Worm (Caenorhabditis elegans) whole organism, L1 larva: ENCODE data around the gene rin-1.

Experiments
- C04F5.9 ChIP-seq: sonication (generic microtip); optimal IDR thresholded peaks from 2 replicates; lab custom pipeline; 2016; ENCODE audit warnings: missing genetic modification characterization, missing compliant biosample characterization
- C34B4.2 ChIP-seq: sonication (generic microtip); optimal IDR thresholded peaks from 2 replicates; lab custom pipeline; 2017; ENCODE audit warnings: mild to moderate bottlenecking, missing genetic modification characterization, missing compliant biosample characterization
- F16B12.6 ChIP-seq: fragments of 150-350 bp; optimal IDR thresholded peaks from 2 replicates; lab custom pipeline; 2014; ENCODE audit warnings: missing biosample characterization, missing genetic modification characterization
- Y116A8C.19 ChIP-seq: sonication (generic microtip); optimal IDR thresholded peaks from 2 replicates; lab custom pipeline; 2016; ENCODE audit warnings: missing compliant biosample characterization, missing genetic modification characterization, borderline replicate concordance
- aly-2 ChIP-seq: fragments of 150-350 bp; optimal IDR thresholded peaks from 2 replicates; lab custom pipeline; 2014; ENCODE audit warnings: missing biosample characterization, missing genetic modification characterization
- ama-1 ChIP-seq: fragments of 150-350 bp; optimal IDR thresholded peaks from 2 replicates; lab custom pipeline; 2014
- blmp-1 ChIP-seq: fragments of 150-350 bp; optimal IDR thresholded peaks from 2 replicates; lab custom pipeline; 2014; ENCODE audit warnings: missing biosample characterization, missing genetic modification characterization
- ceh-63 ChIP-seq: fragments of 200-800 bp; sonication (Bioruptor generic); optimal IDR thresholded peaks from 2 replicates; lab custom pipeline; 2018; ENCODE audit warnings: mild to moderate bottlenecking, missing genetic modification characterization, missing compliant biosample characterization
- ceh-90 ChIP-seq: sonication (generic microtip); optimal IDR thresholded peaks from 2 replicates; lab custom pipeline; 2016; ENCODE audit warnings: missing genetic modification characterization, missing compliant biosample characterization
- ces-1 ChIP-seq: fragments of 150-350 bp; optimal IDR thresholded peaks from 2 replicates; lab custom pipeline; 2014; ENCODE audit warnings: missing biosample characterization, missing genetic modification reagents, missing genetic modification characterization
- dsc-1 ChIP-seq: sonication (generic microtip); optimal IDR thresholded peaks from 2 replicates; lab custom pipeline; 2016; ENCODE audit warnings: mild to moderate bottlenecking, missing genetic modification characterization, missing compliant biosample characterization
- efl-1 ChIP-seq, 4 experiments: fragments of 150-350 bp; optimal IDR thresholded peaks in 3 of 4; peaks in 1 of 4; 1 replicate in 1 of 4; 2 replicates in 3 of 4; lab custom pipeline; 2014; ENCODE audit warnings: missing biosample characterization in 2 of 4, missing genetic modification characterization in 2 of 4, missing genetic modification reagents in 2 of 4
- efl-3 ChIP-seq: fragments of 200-800 bp; sonication (Bioruptor generic); optimal IDR thresholded peaks from 2 replicates; lab custom pipeline; 2018; ENCODE audit warnings: mild to moderate bottlenecking, missing genetic modification characterization, missing compliant biosample characterization
- elt-2 ChIP-seq: sonication (generic microtip); optimal IDR thresholded peaks from 2 replicates; lab custom pipeline; 2016; ENCODE audit warnings: missing genetic modification characterization, mild to moderate bottlenecking, inconsistent platforms, missing compliant biosample characterization, missing genetic modification reagents
- ets-5 ChIP-seq: fragments of 200-800 bp; sonication (Bioruptor generic); IDR thresholded peaks from 2 replicates; pipeline ENCODE4 v1.3.6; 2022; ENCODE audit warnings: missing genetic modification characterization, missing compliant biosample characterization
- fkh-4 ChIP-seq: sonication (generic microtip); optimal IDR thresholded peaks from 2 replicates; lab custom pipeline; 2016; ENCODE audit warnings: missing compliant biosample characterization, missing genetic modification characterization, borderline replicate concordance
- fkh-8 ChIP-seq: sonication (generic microtip); optimal IDR thresholded peaks from 2 replicates; lab custom pipeline; 2016; ENCODE audit warnings: mild to moderate bottlenecking, missing genetic modification characterization, missing compliant biosample characterization
- fos-1 ChIP-seq: fragments of 150-350 bp; optimal IDR thresholded peaks from 2 replicates; lab custom pipeline; 2014; ENCODE audit warnings: missing biosample characterization, missing genetic modification characterization
- grh-1 ChIP-seq: fragments of 200-800 bp; sonication (Bioruptor generic); IDR thresholded peaks from 2 replicates; pipeline ENCODE4 v1.3.6; 2022; ENCODE audit warnings: missing genetic modification reagents, missing genetic modification characterization, missing compliant biosample characterization
- hlh-17 ChIP-seq: fragments of 200-800 bp; sonication (Bioruptor generic); optimal IDR thresholded peaks from 2 replicates; lab custom pipeline; 2018; ENCODE audit warnings: missing genetic modification characterization, mild to moderate bottlenecking, missing compliant biosample characterization, moderate library complexity, borderline replicate concordance
- hlh-4 ChIP-seq: sonication (generic microtip); optimal IDR thresholded peaks from 2 replicates; lab custom pipeline; 2016; ENCODE audit warnings: mild to moderate bottlenecking, missing genetic modification characterization, missing compliant biosample characterization
- lin-14 ChIP-seq: fragments of 200-800 bp; sonication (Bioruptor generic); optimal IDR thresholded peaks from 2 replicates; lab custom pipeline; 2018; ENCODE audit warnings: mild to moderate bottlenecking, missing genetic modification characterization, moderate library complexity, missing compliant biosample characterization
- lin-39 ChIP-seq: fragments of 150-350 bp; optimal IDR thresholded peaks from 2 replicates; lab custom pipeline; 2014; ENCODE audit warnings: missing biosample characterization, missing genetic modification reagents, missing genetic modification characterization
- lir-3 ChIP-seq: sonication (generic microtip); optimal IDR thresholded peaks from 2 replicates; lab custom pipeline; 2016; ENCODE audit warnings: mild to moderate bottlenecking, missing genetic modification characterization, moderate library complexity, missing compliant biosample characterization; ENCODE audit not compliant: poor library complexity
- lsy-2 ChIP-seq, 2 experiments: fragments of 150-350 bp; optimal IDR thresholded peaks; 2 replicates each; lab custom pipeline; 2014; ENCODE audit warnings: missing biosample characterization in 2 of 2, missing genetic modification characterization in 2 of 2
- mab-9 ChIP-seq: fragments of 200-800 bp; sonication (Bioruptor generic); IDR thresholded peaks from 2 replicates; pipeline ENCODE4 v1.3.6; 2022; ENCODE audit warnings: missing genetic modification reagents, missing genetic modification characterization, missing compliant biosample characterization
- mep-1 ChIP-seq: fragments of 150-350 bp; optimal IDR thresholded peaks from 2 replicates; lab custom pipeline; 2014; ENCODE audit warnings: missing biosample characterization, missing genetic modification characterization
- nhr-20 ChIP-seq: sonication (generic microtip); optimal IDR thresholded peaks from 2 replicates; lab custom pipeline; 2016; ENCODE audit warnings: mild to moderate bottlenecking, missing genetic modification characterization, missing compliant biosample characterization
- nhr-237 ChIP-seq: fragments of 150-350 bp; optimal IDR thresholded peaks from 2 replicates; lab custom pipeline; 2014; ENCODE audit warnings: missing biosample characterization, missing genetic modification characterization
- nhr-28 ChIP-seq: fragments of 150-350 bp; optimal IDR thresholded peaks from 2 replicates; lab custom pipeline; 2014; ENCODE audit warnings: missing biosample characterization, missing genetic modification characterization
- nhr-47 ChIP-seq: sonication (generic microtip); optimal IDR thresholded peaks from 2 replicates; lab custom pipeline; 2016; ENCODE audit warnings: mild to moderate bottlenecking, missing genetic modification characterization, moderate library complexity, missing compliant biosample characterization
- nhr-71 ChIP-seq: sonication (generic microtip); optimal IDR thresholded peaks from 2 replicates; lab custom pipeline; 2016; ENCODE audit warnings: mild to moderate bottlenecking, missing genetic modification characterization, moderate library complexity, missing compliant biosample characterization
- nhr-77 ChIP-seq: fragments of 150-350 bp; optimal IDR thresholded peaks from 2 replicates; lab custom pipeline; 2014; ENCODE audit warnings: missing biosample characterization, missing genetic modification characterization
- nhr-85 ChIP-seq: sonication (generic microtip); peaks from one replicate; lab custom pipeline; 2016; ENCODE audit warnings: missing genetic modification characterization, inconsistent platforms, missing compliant biosample characterization
- nhr-90 ChIP-seq: sonication (generic microtip); optimal IDR thresholded peaks from 2 replicates; lab custom pipeline; 2016; ENCODE audit warnings: mild to moderate bottlenecking, missing genetic modification characterization, missing compliant biosample characterization; ENCODE audit not compliant: poor library complexity
- pag-3 ChIP-seq: sonication (generic microtip); optimal IDR thresholded peaks from 2 replicates; lab custom pipeline; 2017; ENCODE audit warnings: missing genetic modification characterization, mild to moderate bottlenecking, missing compliant biosample characterization, antibody characterized with exemption, borderline replicate concordance; ENCODE audit not compliant: insufficient read depth
- rnt-1 ChIP-seq: sonication (generic microtip); optimal IDR thresholded peaks from 2 replicates; lab custom pipeline; 2016; ENCODE audit warnings: mild to moderate bottlenecking, missing genetic modification characterization, moderate library complexity, missing compliant biosample characterization
- skn-1 ChIP-seq: fragments of 150-350 bp; optimal IDR thresholded peaks from 2 replicates; lab custom pipeline; 2014; ENCODE audit warnings: missing biosample characterization, missing genetic modification characterization
- snpc-4 ChIP-seq: fragments of 150-350 bp; optimal IDR thresholded peaks from 2 replicates; lab custom pipeline; 2014; ENCODE audit warnings: missing biosample characterization, missing genetic modification characterization
- sox-4 ChIP-seq: sonication (generic microtip); optimal IDR thresholded peaks from 2 replicates; lab custom pipeline; 2016; ENCODE audit warnings: missing genetic modification characterization, missing compliant biosample characterization
- sptf-1 ChIP-seq: fragments of 150-350 bp; optimal IDR thresholded peaks from 2 replicates; lab custom pipeline; 2014; ENCODE audit warnings: missing biosample characterization, missing genetic modification characterization
- sup-37 ChIP-seq: fragments of 200-800 bp; sonication (Bioruptor generic); optimal IDR thresholded peaks from 2 replicates; lab custom pipeline; 2018; ENCODE audit warnings: mild to moderate bottlenecking, missing genetic modification characterization, missing compliant biosample characterization
- swsn-7 ChIP-seq: sonication (generic microtip); optimal IDR thresholded peaks from 2 replicates; lab custom pipeline; 2016; ENCODE audit warnings: missing genetic modification characterization, missing compliant biosample characterization
- tbx-2 ChIP-seq: sonication (generic microtip); optimal IDR thresholded peaks from 2 replicates; lab custom pipeline; 2016; ENCODE audit warnings: missing genetic modification characterization, missing compliant biosample characterization
- unc-130 ChIP-seq: fragments of 150-350 bp; optimal IDR thresholded peaks from 2 replicates; lab custom pipeline; 2017; ENCODE audit warnings: missing biosample characterization, missing genetic modification characterization, inconsistent platforms
- unc-98 ChIP-seq: fragments of 200-800 bp; sonication (Bioruptor generic); IDR thresholded peaks from 2 replicates; pipeline ENCODE4 v1.3.6; 2022; ENCODE audit warnings: missing genetic modification characterization, missing compliant biosample characterization
- vab-15 ChIP-seq: sonication (generic microtip); optimal IDR thresholded peaks from 2 replicates; lab custom pipeline; 2017; ENCODE audit warnings: missing genotype, mild to moderate bottlenecking, missing genetic modification characterization, missing compliant biosample characterization
- xbp-1 ChIP-seq: sonication (generic microtip); optimal IDR thresholded peaks from 2 replicates; lab custom pipeline; 2016; ENCODE audit warnings: missing genetic modification characterization, missing compliant biosample characterization
- ztf-4 ChIP-seq: fragments of 150-350 bp; optimal IDR thresholded peaks from 2 replicates; lab custom pipeline; 2014; ENCODE audit warnings: missing biosample characterization, missing genetic modification characterization

rin-1 gene

ce11 chrV:14813566-14813965, 1.8 kb downstream of the rin-1 start:
- TF ChIP-seq lsy-2 (tag; optimal IDR thresholded peaks at IDR 0.05; lab: Kevin White, UChicago) (peak; percentile 56 to 79), Y116A8C.19 (no peak)

ce11 chrV:14806204-14806737, 9.1 kb downstream of the rin-1 start:
- TF ChIP-seq lin-14: peak; percentile 12
- peak; percentile 52 for TF ChIP-seq blmp-1
- TF ChIP-seq efl-1 (optimal IDR thresholded peaks at IDR 0.05; lab: Kevin White, UChicago): no peak
- TF ChIP-seq efl-1 (GFP tag; optimal IDR thresholded peaks at IDR 0.05 in 1 of 2; lab: Kevin White, UChicago): peak in 1 of 2 experiments; percentile 24
- TF ChIP-seq nhr-85 (tag; lab: Kevin White, UChicago): peak; percentile 72
- TF ChIP-seq rnt-1 (tag; lab: Kevin White, UChicago): no peak

ce11 chrV:14800402-14800801, 15.0 kb downstream of the rin-1 start:
- TF ChIP-seq nhr-71 (peak; percentile 61), fos-1 (tag; lab: Kevin White, UChicago) (no peak), snpc-4 (tag; lab: Kevin White, UChicago) (no peak), elt-2 (no peak), vab-15 (tag; lab: Kevin White, UChicago) (peak; percentile 89), swsn-7 (tag; lab: Kevin White, UChicago) (no peak), ceh-63 (no peak), dsc-1 (tag; lab: Kevin White, UChicago) (no peak), nhr-237 (tag; lab: Kevin White, UChicago) (no peak), nhr-28 (tag; lab: Kevin White, UChicago) (no peak), skn-1 (tag; lab: Kevin White, UChicago) (no peak), hlh-4 (tag; lab: Kevin White, UChicago) (no peak), ces-1 (GFP tag; lab: Kevin White, UChicago) (no peak), unc-130 (tag; lab: Kevin White, UChicago) (peak; percentile 20), nhr-47 (tag; lab: Kevin White, UChicago) (no peak), grh-1 (GFP tag; lab: Robert Waterston, UW) (no peak), C34B4.2 (tag; lab: Kevin White, UChicago) (no peak), ceh-90 (tag; lab: Kevin White, UChicago) (no peak), efl-1 (optimal IDR thresholded peaks at IDR 0.05; lab: Kevin White, UChicago) (no peak), efl-1 (GFP tag; optimal IDR thresholded peaks at IDR 0.05 in 1 of 2; lab: Kevin White, UChicago) (no peak), ama-1 (no peak), F16B12.6 (tag; lab: Kevin White, UChicago) (no peak), lin-39 (tag; lab: Kevin White, UChicago) (no peak), C04F5.9 (tag; lab: Kevin White, UChicago) (no peak), sox-4 (tag; lab: Kevin White, UChicago) (no peak), mep-1 (no peak), efl-3 (GFP tag; lab: Kevin White, UChicago) (no peak), pag-3 (tag; lab: Kevin White, UChicago) (peak; percentile 33), nhr-20 (no peak), xbp-1 (tag; lab: Kevin White, UChicago) (no peak), fkh-8 (tag; lab: Kevin White, UChicago) (no peak), mab-9 (GFP tag; lab: Robert Waterston, UW) (no peak), ets-5 (GFP tag; lab: Robert Waterston, UW) (no peak), sptf-1 (tag; lab: Kevin White, UChicago) (no peak), sup-37 (no peak), ztf-4 (tag; lab: Kevin White, UChicago) (no peak), nhr-77 (tag; lab: Kevin White, UChicago) (no peak), fkh-4 (tag; lab: Kevin White, UChicago) (no peak), tbx-2 (no peak), aly-2 (tag; lab: Kevin White, UChicago) (no peak), unc-98 (GFP tag; lab: Robert Waterston, UW) (no peak), nhr-90 (no peak), lir-3 (tag; lab: Kevin White, UChicago) (no peak), lsy-2 (tag; optimal IDR thresholded peaks at IDR 0.05; lab: Kevin White, UChicago) (peak in 1 of 2 experiments; percentile 28), hlh-17 (GFP tag; lab: Kevin White, UChicago) (no peak), lin-14 (peak; percentile 93)
